Fruit fly (Drosophila melanogaster): ENCODE measurements around the gene D2hgdh.

Gene D2hgdh

dm6 chrX:2134965-2135758 is 6.1 kb upstream of the D2hgdh start (continued):
- TF ChIP-seq abd-A (tag; optimal IDR thresholded peaks at IDR 0.05) (peak; percentile 77), Lpt (GFP tag; optimal IDR thresholded peaks at IDR 0.05) (no peak), nom (GFP tag; optimal IDR thresholded peaks at IDR 0.05) (peak; percentile 63), Nf-YC (tag; optimal IDR thresholded peaks at IDR 0.05) (peak; percentile 87), CG9437 (GFP tag; optimal IDR thresholded peaks at IDR 0.05) (peak; percentile 78), cwo (GFP tag; optimal IDR thresholded peaks at IDR 0.05) (peak; percentile 88), CG34376 (GFP tag; optimal IDR thresholded peaks at IDR 0.05) (peak; percentile 91), CG13296 (GFP tag; optimal IDR thresholded peaks at IDR 0.05) (peak; percentile 95), CG10209 (GFP tag; optimal IDR thresholded peaks at IDR 0.05) (peak; percentile 90), GATAe (GFP tag; conservative IDR thresholded peaks at IDR 0.05) (no peak), CG8388 (GFP tag; optimal IDR thresholded peaks at IDR 0.05) (peak; percentile 91), Dbx (GFP tag; IDR thresholded peaks at IDR 0.05) (peak; percentile 73), Hand (GFP tag; optimal IDR thresholded peaks at IDR 0.05) (peak; percentile 90), CG2199 (GFP tag; IDR thresholded peaks at IDR 0.05) (peak; percentile 43; the same call in 1 of the 3 replicates), CG13123 (GFP tag; optimal IDR thresholded peaks at IDR 0.05) (peak; percentile 71), Kr (GFP tag; optimal IDR thresholded peaks at IDR 0.05) (peak; percentile 34), ara (GFP tag; IDR thresholded peaks at IDR 0.05) (peak; percentile 76), CG3995 (GFP tag; optimal IDR thresholded peaks at IDR 0.05) (peak; percentile 60), CG15601 (tag; optimal IDR thresholded peaks at IDR 0.05) (peak; percentile 88), NC2α (GFP tag; optimal IDR thresholded peaks at IDR 0.05) (peak; percentile 63), CG15073 (GFP tag; optimal IDR thresholded peaks at IDR 0.05) (peak; percentile 63), CG12942 (GFP tag; optimal IDR thresholded peaks at IDR 0.05) (peak; percentile 73), CG1603 (tag; optimal IDR thresholded peaks at IDR 0.05) (peak; percentile 90), ERR (GFP tag; optimal IDR thresholded peaks at IDR 0.05) (peak; percentile 70), CG15696 (tag; optimal IDR thresholded peaks at IDR 0.05) (peak; percentile 92), stwl (tag; optimal IDR thresholded peaks at IDR 0.05) (peak; percentile 53), sqz (GFP tag; optimal IDR thresholded peaks at IDR 0.05) (peak; percentile 78), h (optimal IDR thresholded peaks at IDR 0.05) (no peak), dmrt11E (tag; optimal IDR thresholded peaks at IDR 0.05) (peak; percentile 88), salm (tag; optimal IDR thresholded peaks at IDR 0.05) (peak; percentile 88), wek (GFP tag; optimal IDR thresholded peaks at IDR 0.05) (peak; percentile 71), CG9797 (GFP tag; optimal IDR thresholded peaks at IDR 0.05) (peak; percentile 0), chn (GFP tag; optimal IDR thresholded peaks at IDR 0.05) (peak; percentile 83), CG10431 (GFP tag; optimal IDR thresholded peaks at IDR 0.05) (peak; percentile 74), E2f2 (GFP tag; IDR thresholded peaks at IDR 0.05) (peak; percentile 67), Hmr (GFP tag; optimal IDR thresholded peaks at IDR 0.05) (peak; percentile 92), Mad (GFP tag; optimal IDR thresholded peaks at IDR 0.05) (peak; percentile 64), lab (GFP tag; optimal IDR thresholded peaks at IDR 0.05) (peak; percentile 95), CG18764 (GFP tag; optimal IDR thresholded peaks at IDR 0.05) (peak; percentile 70), zen2 (GFP tag; IDR thresholded peaks at IDR 0.05; ENCODE audit: partially characterized antibody) (no peak), CG7839 (tag; optimal IDR thresholded peaks at IDR 0.05) (peak; percentile 93), sr (GFP tag; IDR thresholded peaks at IDR 0.05) (peak; percentile 69; the same call in 2 of the 3 replicates), CG6791 (GFP tag; IDR thresholded peaks at IDR 0.05; ENCODE audit: partially characterized antibody) (no peak), slou (GFP tag; optimal IDR thresholded peaks at IDR 0.05) (peak; percentile 83), Hr51 (GFP tag; optimal IDR thresholded peaks at IDR 0.05) (peak; percentile 65 to 92), luna (GFP tag; optimal IDR thresholded peaks at IDR 0.05) (peak; percentile 68), H2.0 (GFP tag; IDR thresholded peaks at IDR 0.05) (peak; percentile 73), maf-S (GFP tag; optimal IDR thresholded peaks at IDR 0.05) (peak; percentile 76)
